Worm (Caenorhabditis elegans): Measurements from ENCODE around the gene srd-74.

DNA sequence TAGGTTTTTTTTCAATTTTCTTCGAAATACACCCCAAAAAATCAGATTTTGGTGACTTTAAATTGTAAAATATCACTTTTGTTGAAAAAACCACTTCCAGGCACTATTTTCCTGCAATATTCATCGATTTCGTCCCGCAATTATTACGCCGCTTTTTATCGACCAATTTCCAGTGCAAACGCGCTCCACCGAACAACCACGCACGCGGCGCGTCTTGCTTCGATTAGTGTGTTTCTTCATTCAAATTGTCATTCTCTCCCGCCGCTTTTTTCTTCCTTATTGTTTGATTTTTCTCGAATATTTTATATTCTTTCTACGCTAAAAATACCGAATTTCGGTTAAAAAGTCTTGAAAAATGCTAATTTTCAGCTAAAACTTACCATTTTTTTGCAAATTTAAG is 43.8 kb downstream of the srd-74 start:
- TF ChIP-seq ztf-25 (GFP tag; IDR thresholded peaks at IDR 0.05) (no peak), nhr-27 (tag; optimal IDR thresholded peaks at IDR 0.05) (no peak), F57C9.4 (tag; optimal IDR thresholded peaks at IDR 0.05) (no peak), efl-1 (GFP tag; optimal IDR thresholded peaks at IDR 0.05) (peak; percentile 63), dpl-1 (GFP tag; optimal IDR thresholded peaks at IDR 0.05) (peak; percentile 8), bed-1 (GFP tag; IDR thresholded peaks at IDR 0.05) (no peak), ets-4 (GFP tag; optimal IDR thresholded peaks at IDR 0.05) (no peak), ama-1 (optimal IDR thresholded peaks at IDR 0.05) (no peak), ama-1 (GFP tag; optimal IDR thresholded peaks at IDR 0.05) (no peak), unc-130 (GFP tag; optimal IDR thresholded peaks at IDR 0.05) (no peak), nfya-1 (tag; optimal IDR thresholded peaks at IDR 0.05; ENCODE audit: borderline replicate concordance, insufficient read depth) (no peak), rpc-1 (optimal IDR thresholded peaks at IDR 0.05) (no peak), rpc-1 (tag; optimal IDR thresholded peaks at IDR 0.05) (no peak), K11D2.4 (GFP tag; IDR thresholded peaks at IDR 0.05) (no peak), snpc-4 (GFP tag; optimal IDR thresholded peaks at IDR 0.05) (no peak), snpc-4 (tag; optimal IDR thresholded peaks at IDR 0.05) (peak in 2 of 4 experiments; percentile 22 to 67)
